Fruit fly (Drosophila melanogaster) whole organism, embryonic: ENCODE measurements around the gene MESR6.

Experiments
- CG10321 ChIP-seq: fragments of 200-800 bp; sonication (Bioruptor generic); IDR thresholded peaks from 2 replicates; pipeline ENCODE4 v1.3.6; 2022; ENCODE audit warnings: missing biosample characterization, missing genetic modification characterization
- CG11085 ChIP-seq: fragments of 200-800 bp; sonication (Bioruptor generic); IDR thresholded peaks from 2 replicates; pipeline ENCODE4 v1.3.6; 2022; ENCODE audit warnings: missing biosample characterization, missing genetic modification characterization
- CG34422 ChIP-seq: fragments of 200-800 bp; sonication (Bioruptor generic); IDR thresholded peaks from 3 replicates; pipeline ENCODE4 v1.3.6; 2022; ENCODE audit warnings: missing biosample characterization, missing genetic modification characterization
- CG8924 ChIP-seq: fragments of 200-800 bp; optimal IDR thresholded peaks from 3 replicates; lab custom pipeline; 2019; ENCODE audit warnings: missing biosample characterization, mild to moderate bottlenecking, missing genetic modification characterization, moderate library complexity
- Deaf1 ChIP-seq: fragments of 200-800 bp; optimal IDR thresholded peaks from 3 replicates; lab custom pipeline; 2019; ENCODE audit warnings: missing biosample characterization, mild to moderate bottlenecking, missing genetic modification characterization, moderate library complexity
- E2f2 ChIP-seq: fragments of 200-800 bp; sonication (Bioruptor generic); IDR thresholded peaks from 2 replicates; pipeline ENCODE4 v1.3.6; 2022; ENCODE audit warnings: missing biosample characterization, missing genetic modification characterization
- Spps ChIP-seq: fragments of 200-800 bp; sonication (Bioruptor generic); optimal IDR thresholded peaks from 2 replicates; lab custom pipeline; 2018; ENCODE audit warnings: missing biosample characterization, mild to moderate bottlenecking, missing genetic modification characterization
- mld ChIP-seq: fragments of 200-800 bp; sonication (Bioruptor generic); IDR thresholded peaks from 3 replicates; pipeline ENCODE4 v1.3.6; 2022; ENCODE audit warnings: missing biosample characterization, missing genetic modification characterization; ENCODE audit not compliant: partially characterized antibody
- onecut ChIP-seq: fragments of 200-800 bp; sonication (Bioruptor generic); IDR thresholded peaks from 2 replicates; pipeline ENCODE4 v1.3.6; 2022; ENCODE audit warnings: missing biosample characterization, missing genetic modification characterization
- trh ChIP-seq: fragments of 200-800 bp; sonication (Bioruptor generic); optimal IDR thresholded peaks from 2 replicates; lab custom pipeline; 2016; ENCODE audit warnings: missing biosample characterization, missing genetic modification characterization

dm6 chr3L:19046389-19047042 is 46.0 kb upstream of the MESR6 start:
- TF ChIP-seq mld (GFP tag; lab: Robert Waterston, UW) (no peak), Deaf1 (no peak), CG8924 (tag; lab: Kevin White, UChicago) (no peak), CG10321 (GFP tag; lab: Robert Waterston, UW) (no peak), CG34422 (no peak), trh (no peak), onecut (GFP tag; lab: Robert Waterston, UW) (no peak), E2f2 (GFP tag; lab: Robert Waterston, UW) (no peak), Spps (tag; lab: Kevin White, UChicago) (no peak), CG11085 (GFP tag; lab: Robert Waterston, UW) (no peak)
